Worm (Caenorhabditis elegans) whole organism, L4/young adult: Measurements from ENCODE around the gene fut-4.
"Not testable (repeated sequence)": the region's sequence is repeated elsewhere in the genome, so short reads cannot be mapped to it uniquely, and the experiment has no call there.

Source experiments
- W03F9.2 ChIP-seq: fragments of 150-350 bp; optimal IDR thresholded peaks from 2 replicates; lab custom pipeline; 2014; ENCODE audit warnings: missing biosample characterization, missing genetic modification characterization
- dao-5 ChIP-seq: sonication (generic microtip); optimal IDR thresholded peaks from 2 replicates; lab custom pipeline; 2016; ENCODE audit warnings: missing genotype, missing genetic modification characterization, moderate library complexity, missing compliant biosample characterization
- him-1 ChIP-seq: sonication (generic microtip); optimal IDR thresholded peaks from 2 replicates; lab custom pipeline; 2016; ENCODE audit warnings: missing genotype, missing genetic modification reagents, missing genetic modification characterization, missing compliant biosample characterization

The fut-4 gene

ce11 chrII:2854794-2855193 is 32.5 kb upstream of the fut-4 start:
- TF ChIP-seq W03F9.2 (no peak), him-1 (tag; lab: Kevin White, UChicago) (no peak), dao-5 (tag; lab: Kevin White, UChicago) (no peak)

- TF ChIP-seq W03F9.2 (no peak), dao-5 (tag; lab: Kevin White, UChicago) (no peak), him-1 (tag; lab: Kevin White, UChicago) (no peak)
Measured at ce11 chrII:2853767-2854166, 31.4 kb upstream of the fut-4 start.

ce11 chrII:2852493-2852892 is 30.2 kb upstream of the fut-4 start, which contains the start of gene ptc-3:
ptc-3 (minus strand) TSS chrII:2852593.
- TF ChIP-seq him-1 (tag; lab: Kevin White, UChicago) (no peak), W03F9.2 (no peak), dao-5 (tag; lab: Kevin White, UChicago) (no peak)

- TF ChIP-seq dao-5 (tag; lab: Kevin White, UChicago) (no peak), him-1 (tag; lab: Kevin White, UChicago) (no peak), W03F9.2 (no peak)
Measured at ce11 chrII:2846552-2846951, 24.2 kb upstream of the fut-4 start.

ce11 chrII:2845674-2846073 is 23.3 kb upstream of the fut-4 start:
- TF ChIP-seq W03F9.2 (no peak), him-1 (tag; lab: Kevin White, UChicago) (no peak), dao-5 (tag; lab: Kevin White, UChicago) (no peak)

DNA sequence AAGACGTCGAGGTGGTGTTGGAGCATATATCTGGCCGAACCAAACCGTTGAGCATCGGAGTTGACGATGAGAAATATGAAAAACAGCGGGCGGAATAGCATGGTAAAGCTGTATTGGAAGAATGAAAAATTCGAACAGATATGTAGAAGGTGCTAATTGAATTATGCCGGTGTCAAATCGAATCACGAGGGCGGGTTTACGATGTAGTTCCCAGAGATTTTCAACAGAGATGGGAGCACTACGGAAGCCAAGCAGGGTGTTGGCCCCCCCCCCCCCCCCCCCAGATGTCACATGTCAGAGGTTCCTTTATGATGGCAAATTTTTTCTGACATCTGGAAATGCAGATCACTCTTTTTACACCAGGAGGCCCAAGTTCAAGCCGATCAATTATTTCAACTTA is 20.8 kb upstream of the fut-4 start, which contains the start of gene Y110A2AL.7:
TSS of gene Y110A2AL.7 (minus strand) at position 101 of the 400 bp plus-strand sequence.
- no peak for TF ChIP-seq dao-5 (tag; lab: Kevin White, UChicago)
- no peak for TF ChIP-seq W03F9.2
- no peak for TF ChIP-seq him-1 (tag; lab: Kevin White, UChicago)

DNA sequence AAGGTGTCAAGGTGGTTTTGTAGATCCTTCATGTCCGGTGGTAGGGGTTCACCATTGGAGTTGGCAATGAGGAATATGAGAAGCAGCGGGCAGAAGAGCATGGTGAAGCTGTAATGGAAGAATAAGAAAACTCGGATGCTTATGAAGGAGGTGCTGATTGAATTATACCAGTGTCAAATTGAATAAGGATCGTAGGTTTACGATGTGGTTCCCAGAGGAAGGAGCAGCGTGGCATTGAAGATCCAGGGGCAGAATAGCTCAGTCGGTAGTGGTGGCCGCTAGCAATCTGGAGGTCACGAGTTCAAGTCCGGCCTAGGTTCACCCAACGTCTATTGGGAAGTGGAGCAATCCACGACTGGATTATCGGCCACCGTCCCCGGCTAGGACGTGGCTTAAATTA is 19.2 kb upstream of the fut-4 start, which contains the start of gene Y110A2AL.6:
TSS of gene Y110A2AL.6 (minus strand) at position 101 of the 400 bp plus-strand sequence.
- TF ChIP-seq dao-5 (tag; lab: Kevin White, UChicago) (no peak), W03F9.2 (no peak), him-1 (tag; lab: Kevin White, UChicago) (no peak)

ce11 chrII:2839004-2839403 is 16.7 kb upstream of the fut-4 start, which contains the start of gene Y110A2AL.4:
Y110A2AL.4 (plus strand) TSS chrII:2839304.
- not testable (repeated sequence) for TF ChIP-seq him-1 (tag; lab: Kevin White, UChicago); dao-5 (tag; lab: Kevin White, UChicago); W03F9.2

- no peak for TF ChIP-seq dao-5 (tag; lab: Kevin White, UChicago)
- TF ChIP-seq W03F9.2 = no peak
- no peak for TF ChIP-seq him-1 (tag; lab: Kevin White, UChicago)
Measured at ce11 chrII:2836853-2837252, 14.5 kb upstream of the fut-4 start, which contains the start of gene K12H6.7. K12H6.7 (minus strand) TSS chrII:2836953.

DNA sequence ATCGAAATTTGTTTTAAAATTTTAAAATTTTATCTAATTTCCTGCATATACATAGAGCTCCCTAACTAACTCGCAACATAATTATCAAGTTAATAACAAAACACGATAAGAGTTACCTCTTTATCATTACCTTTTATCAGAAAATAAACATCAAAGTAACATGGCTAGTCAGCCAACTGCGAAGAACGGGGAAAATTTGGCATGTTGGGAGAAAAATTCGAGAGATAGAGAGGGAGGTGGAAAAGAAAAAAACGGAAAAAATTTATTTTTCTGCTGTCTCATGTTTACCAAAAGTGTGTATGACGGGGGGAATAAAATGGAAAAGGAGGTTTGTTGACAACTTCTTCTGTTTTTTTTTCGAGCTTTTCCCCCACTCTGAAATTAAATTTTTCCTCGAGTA is 11.8 kb upstream of the fut-4 start:
- no peak for TF ChIP-seq him-1 (tag; lab: Kevin White, UChicago)
- TF ChIP-seq dao-5 (tag; lab: Kevin White, UChicago) = no peak
- no peak for TF ChIP-seq W03F9.2

DNA sequence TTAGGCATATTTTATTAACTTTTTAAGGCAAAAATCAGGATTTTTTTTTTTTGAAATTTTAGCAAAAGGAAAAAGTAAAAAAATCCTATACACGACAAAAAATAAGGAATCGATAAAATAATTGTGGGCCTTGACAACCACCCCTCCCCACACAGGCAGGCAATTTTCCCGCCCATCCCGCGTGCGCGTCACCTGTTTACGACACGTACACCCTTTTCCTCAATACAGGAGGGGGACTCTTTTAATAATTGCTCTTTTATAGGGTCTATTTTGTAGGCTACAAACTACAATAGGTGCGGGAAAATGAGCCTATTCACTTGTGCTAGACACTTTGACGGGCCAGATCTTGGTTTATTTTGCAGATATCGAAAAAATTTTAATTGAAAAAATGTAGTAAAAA is 10.2 kb upstream of the fut-4 start:
- TF ChIP-seq W03F9.2 (no peak), dao-5 (tag; lab: Kevin White, UChicago) (no peak), him-1 (tag; lab: Kevin White, UChicago) (no peak)

ce11 chrII:2832098-2832497 is 9.8 kb upstream of the fut-4 start:
- TF ChIP-seq him-1 (tag; lab: Kevin White, UChicago) = no peak
- TF ChIP-seq dao-5 (tag; lab: Kevin White, UChicago) = no peak
- no peak for TF ChIP-seq W03F9.2

- no peak for TF ChIP-seq W03F9.2
Measured at ce11 chrII:2831173-2831572, 8.8 kb upstream of the fut-4 start, which contains the start of gene K12H6.6. K12H6.6 (minus strand) TSS chrII:2831233.

DNA sequence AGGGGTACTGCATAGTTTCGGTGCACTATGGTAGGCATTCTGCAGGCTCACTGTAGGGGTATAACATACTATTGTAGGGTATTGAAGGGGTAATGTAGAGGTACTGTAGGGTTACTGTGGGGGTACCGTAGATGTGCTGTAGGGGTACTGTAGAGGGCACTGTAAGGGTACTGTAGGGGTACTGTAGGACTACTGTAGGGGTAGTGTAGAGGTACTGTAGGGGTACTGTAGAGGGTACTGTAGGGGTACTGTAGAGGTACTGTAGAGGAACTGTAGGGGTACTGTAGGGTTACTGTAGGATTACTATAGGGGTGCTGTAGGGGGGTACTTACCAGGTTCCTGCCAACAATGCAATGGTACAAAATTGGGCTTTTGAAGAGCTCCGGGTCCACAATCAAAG is 7.8 kb upstream of the fut-4 start:
- TF ChIP-seq W03F9.2 (no peak), him-1 (tag; lab: Kevin White, UChicago) (no peak), dao-5 (tag; lab: Kevin White, UChicago) (no peak)

ce11 chrII:2829482-2829881 is 7.1 kb upstream of the fut-4 start:
- TF ChIP-seq him-1 (tag; lab: Kevin White, UChicago) = no peak
- no peak for TF ChIP-seq W03F9.2
- no peak for TF ChIP-seq dao-5 (tag; lab: Kevin White, UChicago)
